Worm (Caenorhabditis elegans) whole organism, young adult: ENCODE data around the gene Y54G2A.10.

ENCODE experiments used
- B0019.2 ChIP-seq: fragments of 200-800 bp; sonication (Bioruptor generic); conservative IDR thresholded peaks from 2 replicates; pipeline ENCODE4 v1.3.6; 2022; ENCODE audit warnings: missing genetic modification reagents, missing genetic modification characterization, missing compliant biosample characterization
- F49E8.2 ChIP-seq: sonication (generic microtip); optimal IDR thresholded peaks from 3 replicates; lab custom pipeline; 2017; ENCODE audit warnings: missing genetic modification characterization, mild to moderate bottlenecking, missing compliant biosample characterization, antibody characterized with exemption, moderate library complexity; ENCODE audit not compliant: insufficient read depth
- F57C9.4 ChIP-seq: sonication (generic microtip); optimal IDR thresholded peaks from 2 replicates; lab custom pipeline; 2017; ENCODE audit warnings: mild to moderate bottlenecking, missing genetic modification characterization, missing compliant biosample characterization
- dox-1 ChIP-seq: fragments of 200-800 bp; sonication (Bioruptor generic); IDR thresholded peaks from 2 replicates; pipeline ENCODE4 v1.3.6; 2022; ENCODE audit warnings: missing genetic modification reagents, missing genetic modification characterization, missing compliant biosample characterization
- ekl-4 ChIP-seq: fragments of 200-800 bp; sonication (Bioruptor generic); IDR thresholded peaks from 2 replicates; pipeline ENCODE4 v1.3.6; 2022; ENCODE audit warnings: missing genetic modification reagents, missing genetic modification characterization, missing compliant biosample characterization
- him-1 ChIP-seq: sonication (generic microtip); optimal IDR thresholded peaks from 2 replicates; lab custom pipeline; 2016; ENCODE audit warnings: missing genotype, missing genetic modification reagents, missing genetic modification characterization, missing compliant biosample characterization
- hlh-12 ChIP-seq: sonication (generic microtip); optimal IDR thresholded peaks from 2 replicates; lab custom pipeline; 2016; ENCODE audit warnings: missing genetic modification characterization, missing compliant biosample characterization
- lin-35 ChIP-seq, 3 experiments: fragments of 150-350 bp in 2 of 3; sonication (generic microtip) in 1 of 3; optimal IDR thresholded peaks; 2 replicates each; lab custom pipeline; 2014 to 2018; ENCODE audit warnings: missing biosample characterization in 3 of 3, missing genetic modification characterization in 3 of 3, missing genetic modification reagents in 3 of 3
- lin-40 ChIP-seq: sonication (generic microtip); optimal IDR thresholded peaks from 2 replicates; lab custom pipeline; 2016; ENCODE audit warnings: missing genetic modification characterization, mild to moderate bottlenecking, missing compliant biosample characterization, missing genotype, missing genetic modification reagents
- nhr-80 ChIP-seq: sonication (generic microtip); optimal IDR thresholded peaks from 2 replicates; lab custom pipeline; 2016; ENCODE audit warnings: missing genetic modification characterization, missing compliant biosample characterization
- sdz-38 ChIP-seq: sonication (generic microtip); optimal IDR thresholded peaks from 2 replicates; lab custom pipeline; 2016; ENCODE audit warnings: missing genotype, missing genetic modification characterization, missing compliant biosample characterization
- ztf-25 ChIP-seq: fragments of 200-800 bp; sonication (Bioruptor generic); IDR thresholded peaks from 2 replicates; pipeline ENCODE4 v1.3.6; 2022; ENCODE audit warnings: missing genetic modification reagents, missing genetic modification characterization, missing compliant biosample characterization

DNA sequence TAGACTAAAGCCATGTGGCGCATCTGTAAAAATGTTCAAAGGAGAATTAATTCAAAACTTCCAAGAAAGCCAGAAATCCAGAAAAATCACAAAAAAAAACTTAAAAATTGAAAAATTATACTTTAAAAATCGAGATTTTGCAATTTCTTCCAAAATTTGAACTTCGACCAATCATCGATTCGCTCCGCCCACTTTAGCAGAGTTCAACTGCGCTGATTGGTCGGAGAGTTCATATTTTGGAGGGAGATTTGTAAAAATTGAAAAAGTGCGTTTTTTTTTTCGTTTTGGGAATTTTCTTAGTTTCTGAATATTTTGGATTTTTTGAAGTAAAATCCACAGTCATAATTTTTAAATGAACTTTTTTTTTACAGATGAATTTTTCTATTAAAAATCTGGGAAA, 5.5 kb upstream of the Y54G2A.10 start:
- TF ChIP-seq him-1 (tag; lab: Kevin White, UChicago) (no peak), lin-35 (GFP tag; optimal IDR thresholded peaks at IDR 0.05; lab: Kevin White, UChicago) (no peak), lin-40 (tag; lab: Kevin White, UChicago) (no peak), B0019.2 (GFP tag; lab: Robert Waterston, UW) (no peak), F57C9.4 (tag; lab: Kevin White, UChicago) (no peak), hlh-12 (tag; lab: Kevin White, UChicago) (no peak), ztf-25 (no peak), F49E8.2 (tag; lab: Kevin White, UChicago) (no peak), dox-1 (GFP tag; lab: Robert Waterston, UW) (no peak), ekl-4 (GFP tag; lab: Robert Waterston, UW) (no peak), sdz-38 (tag; lab: Kevin White, UChicago) (no peak), nhr-80 (no peak)
